Worm (Caenorhabditis elegans): ENCODE data around the gene C40A11.2.

- TF ChIP-seq lsy-2 (tag; optimal IDR thresholded peaks at IDR 0.05) = no peak
- no peak for TF ChIP-seq lin-13 (GFP tag; optimal IDR thresholded peaks at IDR 0.05)
- TF ChIP-seq nhr-237 (tag; optimal IDR thresholded peaks at IDR 0.05) = no peak
- TF ChIP-seq F10B5.3 (tag; optimal IDR thresholded peaks at IDR 0.05) = no peak
- no peak for TF ChIP-seq fkh-10 (GFP tag; optimal IDR thresholded peaks at IDR 0.05)
- TF ChIP-seq dve-1 (tag; optimal IDR thresholded peaks at IDR 0.05; ENCODE audit: insufficient read depth) = no peak
- no peak for TF ChIP-seq php-3 (GFP tag; IDR thresholded peaks at IDR 0.05)
These were observed 23.3 kb downstream of the C40A11.2 start, which contains the start of gene C33C12.12 for ce11 chrII:2170085-2170484.

Data from whole organism, L4 larva.